Worm (Caenorhabditis elegans) whole organism, L2 larva: ENCODE results near the gene tnc-2.

ENCODE experiments used
- F13H6.1 ChIP-seq: sonication (generic microtip); optimal IDR thresholded peaks from 2 replicates; lab custom pipeline; 2016; ENCODE audit warnings: missing genetic modification characterization, missing compliant biosample characterization
- R02D3.7 ChIP-seq: fragments of 150-350 bp; optimal IDR thresholded peaks from 2 replicates; lab custom pipeline; 2014; ENCODE audit warnings: missing biosample characterization, missing genetic modification characterization
- Y55F3AM.14 ChIP-seq: fragments of 200-800 bp; sonication (Bioruptor generic); optimal IDR thresholded peaks from 2 replicates; lab custom pipeline; 2018; ENCODE audit warnings: mild to moderate bottlenecking, missing genetic modification characterization, missing compliant biosample characterization
- ZK546.5 ChIP-seq: sonication (generic microtip); optimal IDR thresholded peaks from 2 replicates; lab custom pipeline; 2017; ENCODE audit warnings: missing biosample characterization, missing genetic modification characterization
- alr-1 ChIP-seq: fragments of 150-350 bp; optimal IDR thresholded peaks from 2 replicates; lab custom pipeline; 2014; ENCODE audit warnings: missing biosample characterization, missing genetic modification characterization
- aly-2 ChIP-seq: fragments of 150-350 bp; optimal IDR thresholded peaks from 2 replicates; lab custom pipeline; 2014; ENCODE audit warnings: missing biosample characterization, missing genetic modification characterization
- blmp-1 ChIP-seq: sonication (generic microtip); optimal IDR thresholded peaks from 2 replicates; lab custom pipeline; 2017; ENCODE audit warnings: missing genetic modification characterization, mild to moderate bottlenecking, missing compliant biosample characterization, antibody characterized with exemption, moderate library complexity; ENCODE audit not compliant: insufficient read depth
- ceh-82 ChIP-seq: fragments of 150-350 bp; optimal IDR thresholded peaks from 2 replicates; lab custom pipeline; 2014; ENCODE audit warnings: missing biosample characterization, missing genetic modification characterization
- crh-2 ChIP-seq: sonication (generic microtip); optimal IDR thresholded peaks from 2 replicates; lab custom pipeline; 2017; ENCODE audit warnings: missing biosample characterization, missing genetic modification characterization
- dmd-4 ChIP-seq: sonication (generic microtip); optimal IDR thresholded peaks from 2 replicates; lab custom pipeline; 2017; ENCODE audit warnings: missing biosample characterization, missing genetic modification characterization
- elt-1 ChIP-seq: fragments of 150-350 bp; optimal IDR thresholded peaks from 2 replicates; lab custom pipeline; 2014; ENCODE audit warnings: missing biosample characterization, missing genetic modification characterization
- elt-3 ChIP-seq: sonication (generic microtip); optimal IDR thresholded peaks from 2 replicates; lab custom pipeline; 2017; ENCODE audit warnings: missing biosample characterization, missing genetic modification characterization
- fos-1 ChIP-seq: fragments of 150-350 bp; optimal IDR thresholded peaks from 2 replicates; lab custom pipeline; 2014; ENCODE audit warnings: missing biosample characterization, missing genetic modification characterization
- gmeb-1 ChIP-seq: fragments of 150-350 bp; optimal IDR thresholded peaks from 2 replicates; lab custom pipeline; 2014; ENCODE audit warnings: missing biosample characterization, missing genetic modification characterization
- lin-11 ChIP-seq: fragments of 150-350 bp; sonication (generic microtip); optimal IDR thresholded peaks from 2 replicates; lab custom pipeline; 2014; ENCODE audit warnings: missing biosample characterization, missing genetic modification characterization, inconsistent platforms, mixed read lengths
- lin-13 ChIP-seq: fragments of 150-350 bp; optimal IDR thresholded peaks from 2 replicates; lab custom pipeline; 2014; ENCODE audit warnings: missing biosample characterization, missing genetic modification reagents, missing genetic modification characterization
- lin-39 ChIP-seq: fragments of 150-350 bp; optimal IDR thresholded peaks from 2 replicates; lab custom pipeline; 2014; ENCODE audit warnings: missing biosample characterization, missing genetic modification reagents, missing genetic modification characterization
- mab-5 ChIP-seq: fragments of 150-350 bp; optimal IDR thresholded peaks from 2 replicates; lab custom pipeline; 2014; ENCODE audit warnings: missing biosample characterization, missing genetic modification characterization
- nhr-10 ChIP-seq: sonication (generic microtip); optimal IDR thresholded peaks from 2 replicates; lab custom pipeline; 2017; ENCODE audit warnings: missing biosample characterization, missing genetic modification characterization
- nhr-12 ChIP-seq: fragments of 150-350 bp; optimal IDR thresholded peaks from 2 replicates; lab custom pipeline; 2014; ENCODE audit warnings: missing biosample characterization, missing genetic modification characterization
- nhr-129 ChIP-seq: fragments of 150-350 bp; optimal IDR thresholded peaks from 2 replicates; lab custom pipeline; 2014; ENCODE audit warnings: missing biosample characterization, missing genetic modification characterization
- nhr-21 ChIP-seq: fragments of 150-350 bp; optimal IDR thresholded peaks from 2 replicates; lab custom pipeline; 2014; ENCODE audit warnings: missing biosample characterization, missing genetic modification characterization
- nhr-23 ChIP-seq: fragments of 150-350 bp; optimal IDR thresholded peaks from 2 replicates; lab custom pipeline; 2014; ENCODE audit warnings: missing biosample characterization, missing genetic modification reagents, missing genetic modification characterization
- nhr-237 ChIP-seq: fragments of 150-350 bp; optimal IDR thresholded peaks from 2 replicates; lab custom pipeline; 2014; ENCODE audit warnings: missing biosample characterization, missing genetic modification characterization
- sem-4 ChIP-seq: fragments of 150-350 bp; optimal IDR thresholded peaks from 2 replicates; lab custom pipeline; 2014; ENCODE audit warnings: missing biosample characterization, missing genetic modification reagents, missing genetic modification characterization
- skn-1 ChIP-seq: sonication (generic microtip); optimal IDR thresholded peaks from 2 replicates; lab custom pipeline; 2017; ENCODE audit warnings: missing biosample characterization, missing genetic modification characterization
- sma-3 ChIP-seq: sonication (generic microtip); optimal IDR thresholded peaks from 2 replicates; lab custom pipeline; 2016; ENCODE audit warnings: missing genetic modification reagents, missing genetic modification characterization, missing compliant biosample characterization
- snpc-4 ChIP-seq: fragments of 150-350 bp; optimal IDR thresholded peaks from 2 replicates; lab custom pipeline; 2014; ENCODE audit warnings: missing biosample characterization, missing genetic modification characterization
- unc-39 ChIP-seq: fragments of 150-350 bp; optimal IDR thresholded peaks from 2 replicates; lab custom pipeline; 2014; ENCODE audit warnings: missing biosample characterization, missing genetic modification characterization
- unc-55 ChIP-seq: fragments of 150-350 bp; sonication (generic microtip); optimal IDR thresholded peaks from 3 replicates; lab custom pipeline; 2014; ENCODE audit warnings: missing biosample characterization, missing genetic modification reagents, missing genetic modification characterization
- unc-62 ChIP-seq: fragments of 150-350 bp; optimal IDR thresholded peaks from 2 replicates; lab custom pipeline; 2014; ENCODE audit warnings: missing biosample characterization, missing genetic modification reagents, missing genetic modification characterization
- ztf-1 ChIP-seq: fragments of 200-800 bp; sonication (Bioruptor generic); conservative IDR thresholded peaks from 2 replicates; pipeline ENCODE4 v1.3.6; 2022; ENCODE audit warnings: missing genetic modification characterization, missing compliant biosample characterization
- ztf-11 ChIP-seq: sonication (generic microtip); optimal IDR thresholded peaks from 2 replicates; lab custom pipeline; 2017; ENCODE audit warnings: missing biosample characterization, missing genetic modification characterization

tnc-2 gene

DNA sequence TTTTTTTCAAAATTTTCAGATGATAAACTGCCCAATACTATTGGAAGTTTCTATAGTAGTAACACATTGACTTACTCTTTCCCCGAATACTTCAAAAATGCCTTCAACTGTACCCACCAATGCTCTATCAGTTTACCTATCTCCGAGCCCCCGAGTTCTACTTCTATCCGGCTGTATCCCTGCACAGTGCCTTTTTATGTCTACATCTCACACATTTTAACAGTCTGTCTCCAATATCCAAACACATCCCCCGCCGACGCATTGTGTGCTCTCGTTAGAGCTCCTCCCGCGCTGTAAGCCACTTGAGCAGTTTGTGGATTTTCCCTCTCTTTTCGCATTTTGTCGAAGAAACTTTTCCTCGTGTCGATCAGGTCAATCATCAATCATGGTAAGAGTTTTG is at the start of gene tnc-2:
Gene tnc-2 (plus strand): TSS at position 301 of the 400 bp plus-strand sequence.
- TF ChIP-seq lin-39 (tag; lab: Kevin White, UChicago) (no peak), fos-1 (tag; lab: Kevin White, UChicago) (no peak), ZK546.5 (tag; lab: Kevin White, UChicago) (no peak), nhr-237 (tag; lab: Kevin White, UChicago) (no peak), crh-2 (tag; lab: Kevin White, UChicago) (no peak), elt-3 (tag; lab: Kevin White, UChicago) (no peak), ceh-82 (tag; lab: Kevin White, UChicago) (no peak), unc-55 (GFP tag; lab: Kevin White, UChicago) (no peak), nhr-21 (tag; lab: Kevin White, UChicago) (no peak), skn-1 (tag; lab: Kevin White, UChicago) (no peak), dmd-4 (tag; lab: Kevin White, UChicago) (no peak), Y55F3AM.14 (GFP tag; lab: Kevin White, UChicago) (no peak), ztf-1 (GFP tag; lab: Robert Waterston, UW) (no peak), aly-2 (tag; lab: Kevin White, UChicago) (no peak), nhr-23 (no peak)

DNA sequence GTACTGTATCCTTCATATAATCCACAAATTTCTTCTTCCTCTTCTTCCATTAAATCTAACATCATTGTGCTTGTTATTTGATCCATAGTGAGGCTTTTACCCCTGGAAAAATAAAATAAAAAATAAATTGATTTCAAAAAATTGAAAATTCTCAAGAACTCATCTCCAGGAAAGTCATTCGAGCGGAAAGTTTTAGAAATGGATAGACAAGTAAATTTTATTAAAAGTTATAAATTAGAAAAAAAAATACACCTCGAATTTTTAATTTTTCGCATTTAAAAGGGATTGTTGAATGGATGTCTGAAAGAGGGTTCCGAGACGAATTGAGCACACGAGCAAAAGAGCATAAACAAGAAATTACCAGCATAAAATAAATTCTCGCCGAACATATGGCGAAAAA is 44.7 kb upstream of the tnc-2 start, which contains the start of gene frpr-21:
Gene frpr-21 (minus strand): TSS at position 101 of the 400 bp plus-strand sequence.
- TF ChIP-seq skn-1 (tag; lab: Kevin White, UChicago): no peak
- TF ChIP-seq, all 48 proteins: peak for 0

ce11 chrII:10435836-10436235 is 30.8 kb upstream of the tnc-2 start, which contains the start of gene cut-4:
TSS of gene cut-4 (plus strand) at chrII:10436136.
- no peak for TF ChIP-seq nhr-237 (tag; lab: Kevin White, UChicago)
- TF ChIP-seq Y55F3AM.14 (GFP tag; lab: Kevin White, UChicago): no peak
- TF ChIP-seq ZK546.5 (tag; lab: Kevin White, UChicago): no peak
- no peak for TF ChIP-seq nhr-10
- no peak for TF ChIP-seq snpc-4
- TF ChIP-seq lin-11 (tag; lab: Kevin White, UChicago): no peak
- no peak for TF ChIP-seq gmeb-1 (tag; lab: Kevin White, UChicago)
- TF ChIP-seq elt-1: no peak
- no peak for TF ChIP-seq elt-3 (tag; lab: Kevin White, UChicago)
- TF ChIP-seq fos-1 (tag; lab: Kevin White, UChicago): no peak
- TF ChIP-seq mab-5 (tag; lab: Kevin White, UChicago): no peak
- no peak for TF ChIP-seq lin-39 (tag; lab: Kevin White, UChicago)
- no peak for TF ChIP-seq alr-1
- no peak for TF ChIP-seq unc-62 (GFP tag; lab: Kevin White, UChicago)
- TF ChIP-seq nhr-21 (tag; lab: Kevin White, UChicago): no peak
- TF ChIP-seq skn-1 (tag; lab: Kevin White, UChicago): no peak

ce11 chrII:10437840-10438239 is 28.8 kb upstream of the tnc-2 start:
- no peak for TF ChIP-seq F13H6.1
- no peak for TF ChIP-seq skn-1 (tag; lab: Kevin White, UChicago)
- no peak for TF ChIP-seq lin-13 (GFP tag; lab: Kevin White, UChicago)
- no peak for TF ChIP-seq aly-2 (tag; lab: Kevin White, UChicago)
- no peak for TF ChIP-seq unc-39 (tag; lab: Kevin White, UChicago)
- no peak for TF ChIP-seq R02D3.7
- TF ChIP-seq nhr-12 (tag; lab: Kevin White, UChicago): no peak
- no peak for TF ChIP-seq nhr-23
- no peak for TF ChIP-seq ztf-11 (tag; lab: Kevin White, UChicago)
- no peak for TF ChIP-seq sem-4 (tag; lab: Kevin White, UChicago)
- TF ChIP-seq fos-1 (tag; lab: Kevin White, UChicago): no peak
- no peak for TF ChIP-seq ceh-82 (tag; lab: Kevin White, UChicago)
- TF ChIP-seq sma-3 (GFP tag; lab: Kevin White, UChicago): no peak
- no peak for TF ChIP-seq elt-3 (tag; lab: Kevin White, UChicago)
- no peak for TF ChIP-seq snpc-4

DNA sequence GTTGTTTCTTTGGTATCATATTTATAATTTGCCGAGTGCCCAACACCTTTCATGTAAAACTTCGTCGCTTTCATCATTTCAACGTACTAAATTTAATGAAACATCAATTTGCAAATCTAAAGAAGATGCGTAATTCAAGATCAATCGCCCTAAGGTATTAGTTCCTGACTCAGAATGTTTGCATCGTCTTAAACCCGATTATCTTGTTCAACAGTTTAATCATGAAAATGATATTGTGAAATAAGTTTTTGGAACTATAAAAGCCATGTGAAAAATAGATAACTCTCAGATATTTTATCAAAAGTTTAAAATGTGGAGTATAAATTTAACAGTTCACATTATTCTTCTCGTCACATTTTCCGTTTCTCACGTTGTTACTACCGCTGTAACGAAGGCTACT is 26.7 kb upstream of the tnc-2 start, which contains the start of gene E04D5.4:
Gene E04D5.4 (plus strand): TSS at position 301 of the 400 bp plus-strand sequence.
- TF ChIP-seq sem-4 (tag; lab: Kevin White, UChicago) (no peak), ceh-82 (tag; lab: Kevin White, UChicago) (no peak), mab-5 (tag; lab: Kevin White, UChicago) (no peak), nhr-129 (no peak), blmp-1 (no peak)
